Worm (Caenorhabditis elegans) whole organism, young adult: ENCODE measurements around the gene Y59A8B.26.

Experiments used
- B0019.2 ChIP-seq: fragments of 200-800 bp; sonication (Bioruptor generic); conservative IDR thresholded peaks from 2 replicates; pipeline ENCODE4 v1.3.6; 2022; ENCODE audit warnings: missing genetic modification reagents, missing genetic modification characterization, missing compliant biosample characterization
- D2030.7 ChIP-seq: fragments of 200-800 bp; sonication (Bioruptor generic); IDR thresholded peaks from 2 replicates; pipeline ENCODE4 v1.3.6; 2022; ENCODE audit warnings: missing genetic modification reagents, missing genetic modification characterization, missing compliant biosample characterization
- F22D6.2 ChIP-seq: sonication (generic microtip); optimal IDR thresholded peaks from 2 replicates; lab custom pipeline; 2016; ENCODE audit warnings: mild to moderate bottlenecking, missing genetic modification characterization, missing compliant biosample characterization
- F23B12.7 ChIP-seq: sonication (generic microtip); optimal IDR thresholded peaks from 2 replicates; lab custom pipeline; 2017; ENCODE audit warnings: missing genetic modification characterization, mild to moderate bottlenecking, missing compliant biosample characterization, antibody characterized with exemption, moderate library complexity; ENCODE audit not compliant: insufficient read depth
- Y53G8AR.9 ChIP-seq: fragments of 200-800 bp; sonication (Bioruptor generic); conservative IDR thresholded peaks from 2 replicates; pipeline ENCODE4 v1.3.6; 2022; ENCODE audit warnings: missing genetic modification reagents, missing genetic modification characterization, missing compliant biosample characterization
- Y56A3A.18 ChIP-seq: fragments of 200-800 bp; sonication (Bioruptor generic); IDR thresholded peaks from 2 replicates; pipeline ENCODE4 v1.3.6; 2022; ENCODE audit warnings: missing genetic modification reagents, missing genetic modification characterization, missing compliant biosample characterization
- Y79H2A.3 ChIP-seq: fragments of 200-800 bp; sonication (Bioruptor generic); conservative IDR thresholded peaks from 2 replicates; pipeline ENCODE4 v1.3.6; 2022; ENCODE audit warnings: missing genetic modification reagents, missing genetic modification characterization, missing compliant biosample characterization
- ZK185.1 ChIP-seq: sonication (generic microtip); optimal IDR thresholded peaks from 2 replicates; lab custom pipeline; 2016; ENCODE audit warnings: mild to moderate bottlenecking, missing genetic modification characterization, missing compliant biosample characterization; ENCODE audit not compliant: poor library complexity, severe bottlenecking
- attf-5 ChIP-seq: fragments of 200-800 bp; sonication (Bioruptor generic); optimal IDR thresholded peaks from 2 replicates; lab custom pipeline; 2018; ENCODE audit warnings: mild to moderate bottlenecking, missing genetic modification characterization, missing compliant biosample characterization
- chd-7 ChIP-seq: sonication (generic microtip); optimal IDR thresholded peaks from 2 replicates; lab custom pipeline; 2016; ENCODE audit warnings: mild to moderate bottlenecking, missing genetic modification characterization, moderate library complexity, missing compliant biosample characterization
- egl-44 ChIP-seq: fragments of 200-800 bp; sonication (Bioruptor generic); IDR thresholded peaks from 2 replicates; pipeline ENCODE4 v1.3.6; 2022; ENCODE audit warnings: missing genetic modification reagents, missing genetic modification characterization, missing compliant biosample characterization
- ekl-4 ChIP-seq: fragments of 200-800 bp; sonication (Bioruptor generic); IDR thresholded peaks from 2 replicates; pipeline ENCODE4 v1.3.6; 2022; ENCODE audit warnings: missing genetic modification reagents, missing genetic modification characterization, missing compliant biosample characterization
- ets-4 ChIP-seq: fragments of 200-800 bp; sonication (Bioruptor generic); optimal IDR thresholded peaks from 2 replicates; lab custom pipeline; 2018; ENCODE audit warnings: mild to moderate bottlenecking, missing genetic modification characterization, missing compliant biosample characterization
- him-1 ChIP-seq: sonication (generic microtip); optimal IDR thresholded peaks from 2 replicates; lab custom pipeline; 2016; ENCODE audit warnings: missing genotype, missing genetic modification reagents, missing genetic modification characterization, missing compliant biosample characterization
- let-526 ChIP-seq: fragments of 200-800 bp; sonication (Bioruptor generic); IDR thresholded peaks from 2 replicates; pipeline ENCODE4 v1.3.6; 2022; ENCODE audit warnings: missing genetic modification reagents, missing genetic modification characterization, missing compliant biosample characterization
- lin-26 ChIP-seq: fragments of 200-800 bp; sonication (Bioruptor generic); IDR thresholded peaks from 2 replicates; pipeline ENCODE4 v1.3.6; 2022; ENCODE audit warnings: missing genetic modification reagents, missing genetic modification characterization, missing compliant biosample characterization
- lin-35 ChIP-seq, 3 experiments: fragments of 150-350 bp in 2 of 3; sonication (generic microtip) in 1 of 3; optimal IDR thresholded peaks; 2 replicates each; lab custom pipeline; 2014 to 2018; ENCODE audit warnings: missing biosample characterization in 3 of 3, missing genetic modification characterization in 3 of 3, missing genetic modification reagents in 3 of 3
- lir-1 ChIP-seq: fragments of 200-800 bp; sonication (Bioruptor generic); conservative IDR thresholded peaks from 2 replicates; pipeline ENCODE4 v1.3.6; 2022; ENCODE audit warnings: missing genetic modification reagents, missing genetic modification characterization, missing compliant biosample characterization
- lsl-1 ChIP-seq: fragments of 200-800 bp; sonication (Bioruptor generic); optimal IDR thresholded peaks from 2 replicates; lab custom pipeline; 2018; ENCODE audit warnings: mild to moderate bottlenecking, missing genetic modification characterization, moderate library complexity, missing compliant biosample characterization
- madf-10 ChIP-seq: sonication (generic microtip); optimal IDR thresholded peaks from 2 replicates; lab custom pipeline; 2016; ENCODE audit warnings: mild to moderate bottlenecking, missing genetic modification characterization, missing compliant biosample characterization
- mcd-1 ChIP-seq: fragments of 200-800 bp; sonication (Bioruptor generic); IDR thresholded peaks from 2 replicates; pipeline ENCODE4 v1.3.6; 2022; ENCODE audit warnings: missing genetic modification reagents, missing genetic modification characterization, missing compliant biosample characterization
- nhr-179 ChIP-seq: sonication (generic microtip); optimal IDR thresholded peaks from 2 replicates; lab custom pipeline; 2016; ENCODE audit warnings: mild to moderate bottlenecking, missing genetic modification characterization, missing compliant biosample characterization
- pha-4 ChIP-seq: fragments of 150-350 bp; sonication (generic microtip); optimal IDR thresholded peaks from 2 replicates; lab custom pipeline; 2014; ENCODE audit warnings: missing biosample characterization, missing genetic modification reagents, missing genetic modification characterization
- rpc-1 ChIP-seq, 2 experiments: fragments of 150-350 bp in 1 of 2; sonication (generic microtip) in 1 of 2; optimal IDR thresholded peaks; 2 replicates each; lab custom pipeline; 2014 to 2018; ENCODE audit warnings: missing biosample characterization in 1 of 2, missing genetic modification characterization in 1 of 2, missing genetic modification reagents in 1 of 2, missing genotype in 1 of 2
- snpc-4 ChIP-seq, 5 experiments: fragments of 150-350 bp in 1 of 5; sonication (generic microtip) in 4 of 5; optimal IDR thresholded peaks; 2 replicates each; lab custom pipeline; 2014 to 2018; ENCODE audit warnings: missing genetic modification characterization in 5 of 5, missing biosample characterization in 3 of 5, antibody characterized with exemption in 2 of 5, mild to moderate bottlenecking in 2 of 5, missing compliant biosample characterization in 2 of 5, missing genotype in 2 of 5, moderate library complexity in 2 of 5, missing genetic modification reagents in 1 of 5
- tbp1 ChIP-seq: fragments of 200-800 bp; sonication (Bioruptor generic); optimal IDR thresholded peaks from 2 replicates; lab custom pipeline; 2018; ENCODE audit warnings: mild to moderate bottlenecking, missing genetic modification characterization, missing compliant biosample characterization
- tbx-9 ChIP-seq: sonication (generic microtip); optimal IDR thresholded peaks from 2 replicates; lab custom pipeline; 2016; ENCODE audit warnings: borderline replicate concordance, missing genetic modification characterization, inconsistent platforms, missing compliant biosample characterization
- unc-62 ChIP-seq: fragments of 150-350 bp; optimal IDR thresholded peaks from 2 replicates; lab custom pipeline; 2014; ENCODE audit warnings: missing biosample characterization, missing genetic modification reagents, missing genetic modification characterization

Y59A8B.26 gene

DNA sequence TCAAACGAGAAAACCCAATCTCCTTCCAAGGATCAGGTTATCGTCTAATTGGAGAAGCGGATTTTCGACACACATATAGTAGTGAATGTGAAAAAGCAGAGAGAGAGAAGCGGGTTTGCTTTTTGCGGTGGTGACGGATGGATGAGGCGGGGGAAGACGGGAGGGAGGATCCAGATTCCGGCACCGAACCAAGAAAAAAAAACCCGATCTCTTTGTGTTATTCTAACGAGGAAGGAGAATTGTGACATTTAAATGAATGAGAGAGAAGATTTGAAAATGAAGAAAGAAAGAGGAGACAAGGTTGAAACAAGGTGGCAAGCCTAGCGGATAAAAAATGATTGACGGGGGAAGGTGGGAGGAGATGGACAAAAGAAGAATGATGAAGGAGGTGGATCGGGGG is 6.8 kb downstream of the Y59A8B.26 start (continued):
- TF ChIP-seq Y56A3A.18 (GFP tag; lab: Robert Waterston, UW) = no peak

DNA sequence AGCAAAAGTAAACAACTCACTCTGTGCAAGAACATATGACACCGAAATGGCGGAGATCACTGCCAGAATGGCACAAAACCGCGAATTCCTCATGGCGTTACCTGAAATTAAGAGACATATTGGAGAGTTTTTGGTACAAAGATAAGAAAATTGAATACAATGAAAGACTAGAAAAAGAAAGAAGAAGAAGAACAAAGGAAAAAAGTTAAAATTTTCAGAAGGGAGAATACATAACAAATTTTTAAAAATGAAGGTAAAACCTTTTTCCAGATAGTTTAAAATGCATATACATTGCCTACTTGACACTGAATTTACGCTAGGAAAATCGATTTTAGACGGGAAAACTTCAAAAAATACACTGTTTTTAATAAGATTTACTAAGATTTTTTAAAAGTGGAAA is 9.4 kb downstream of the Y59A8B.26 start, which contains the start of gene lon-8:
Gene lon-8, minus strand, starts transcription at position 101 of the 400 bp plus-strand sequence.
- TF ChIP-seq chd-7 (tag; lab: Kevin White, UChicago) (no peak), egl-44 (GFP tag; lab: Robert Waterston, UW) (no peak), nhr-179 (no peak), attf-5 (no peak), unc-62 (GFP tag; lab: Kevin White, UChicago) (no peak), pha-4 (tag; lab: Kevin White, UChicago) (no peak)

DNA sequence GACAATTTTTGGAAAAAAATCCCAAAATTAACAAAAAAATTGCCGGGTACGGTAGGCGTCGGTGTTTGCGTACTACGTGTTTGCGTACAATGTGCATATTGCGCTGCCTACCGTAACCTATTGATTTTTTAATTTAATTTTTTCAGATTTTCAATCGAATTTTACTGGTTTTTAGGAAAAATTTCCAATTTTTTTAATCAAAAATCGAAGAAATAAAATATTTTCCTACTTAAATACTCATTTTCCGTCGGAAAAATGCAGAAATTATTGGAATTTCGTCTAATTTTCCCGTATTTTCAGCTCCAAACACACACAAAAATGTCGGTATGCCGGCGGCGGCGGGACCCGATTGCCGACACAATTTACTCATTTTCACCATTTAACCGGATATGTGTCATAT is 24.7 kb downstream of the Y59A8B.26 start, which contains the start of gene Y59A8B.21:
Gene Y59A8B.21, plus strand, starts transcription at position 301 of the 400 bp plus-strand sequence.
- no peak for TF ChIP-seq him-1 (tag; lab: Kevin White, UChicago)
- TF ChIP-seq D2030.7 (GFP tag; lab: Robert Waterston, UW) = 0 out of 2 replicates have a peak, but pooled peaks have one; percentile 9
- no peak for TF ChIP-seq lin-35 (GFP tag; optimal IDR thresholded peaks at IDR 0.05; lab: Kevin White, UChicago)
- TF ChIP-seq lsl-1 (GFP tag; lab: Kevin White, UChicago) = peak; percentile 87
- no peak for TF ChIP-seq mcd-1 (GFP tag; lab: Robert Waterston, UW)
- no peak for TF ChIP-seq F23B12.7 (tag; lab: Kevin White, UChicago)
- TF ChIP-seq ets-4 (GFP tag; lab: Kevin White, UChicago) = no peak
- no peak for TF ChIP-seq lin-26

DNA sequence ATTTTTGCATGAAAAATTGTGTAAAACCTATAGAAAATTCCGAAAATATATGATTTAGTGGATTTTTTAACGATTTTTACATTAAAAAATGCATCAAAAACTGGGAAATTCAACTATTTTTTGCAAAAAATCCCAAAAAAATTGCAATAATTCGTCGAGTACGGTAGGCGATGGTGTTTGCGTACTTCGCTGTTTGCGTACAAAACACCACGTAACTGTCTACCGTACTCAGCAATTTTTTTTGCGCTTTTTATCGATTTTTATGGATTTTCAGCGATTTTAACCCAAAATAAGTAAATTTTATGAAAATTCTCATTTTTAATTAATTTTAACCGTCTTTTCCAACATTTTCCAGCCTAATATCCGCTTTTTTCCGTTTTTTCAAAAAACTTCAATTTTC is 27.7 kb downstream of the Y59A8B.26 start:
- TF ChIP-seq ZK185.1 (tag; lab: Kevin White, UChicago) (no peak), tbp1 (GFP tag; lab: Kevin White, UChicago) (no peak), chd-7 (tag; lab: Kevin White, UChicago) (no peak), madf-10 (tag; lab: Kevin White, UChicago) (no peak), F22D6.2 (tag; lab: Kevin White, UChicago) (no peak), Y53G8AR.9 (no peak), let-526 (no peak), lsl-1 (GFP tag; lab: Kevin White, UChicago) (peak; percentile 87), D2030.7 (GFP tag; lab: Robert Waterston, UW) (peak; percentile 50; the same call in 1 of the 2 replicates), B0019.2 (no peak)

DNA sequence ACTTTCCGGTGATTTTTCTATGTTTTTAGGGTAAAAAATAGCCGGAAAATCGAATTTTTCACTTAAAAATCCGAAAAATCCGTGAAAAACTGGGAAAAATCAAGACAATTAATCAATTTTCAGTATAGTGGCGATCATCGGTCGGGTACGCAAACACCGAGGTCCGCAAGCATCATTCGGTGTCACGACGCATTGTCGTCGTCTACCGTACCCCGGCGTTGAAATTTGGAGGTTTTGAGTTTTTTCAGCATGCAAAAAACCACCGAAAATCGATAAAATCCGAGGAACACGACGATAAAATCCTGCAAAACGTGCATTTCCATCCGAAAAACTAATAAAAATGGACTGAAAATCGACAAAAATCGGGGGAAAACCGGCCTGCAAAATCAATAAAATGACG is 28.9 kb downstream of the Y59A8B.26 start:
- no peak for TF ChIP-seq tbx-9 (tag; lab: Kevin White, UChicago)
- no peak for TF ChIP-seq ekl-4 (GFP tag; lab: Robert Waterston, UW)
- no peak for TF ChIP-seq let-526
- no peak for TF ChIP-seq lir-1 (GFP tag; lab: Robert Waterston, UW)
- TF ChIP-seq rpc-1 (optimal IDR thresholded peaks at IDR 0.05; lab: Kevin White, UChicago) = no peak
- no peak for TF ChIP-seq rpc-1 (tag; optimal IDR thresholded peaks at IDR 0.05; lab: Kevin White, UChicago)
- peak; percentile 32 for TF ChIP-seq attf-5
- TF ChIP-seq D2030.7 (GFP tag; lab: Robert Waterston, UW) = peak; percentile 44; the same call in 1 of the 2 replicates
- TF ChIP-seq nhr-179 = no peak
- TF ChIP-seq Y79H2A.3 (GFP tag; lab: Robert Waterston, UW) = no peak
- peak; percentile 57 for TF ChIP-seq mcd-1 (GFP tag; lab: Robert Waterston, UW)
- TF ChIP-seq lsl-1 (GFP tag; lab: Kevin White, UChicago) = peak; percentile 78
- no peak for TF ChIP-seq snpc-4 (GFP tag; optimal IDR thresholded peaks at IDR 0.05; lab: Kevin White, UChicago)
- TF ChIP-seq snpc-4 (tag; optimal IDR thresholded peaks at IDR 0.05; lab: Kevin White, UChicago) = peak in 1 of 4 experiments; percentile 30
- TF ChIP-seq tbp1 (GFP tag; lab: Kevin White, UChicago) = peak; percentile 3
